Fruit fly (Drosophila melanogaster) whole organism, embryonic: ENCODE data around the gene Enoph.

ENCODE experiments used
- Abd-B ChIP-seq: fragments of 200-800 bp; sonication (Bioruptor generic); optimal IDR thresholded peaks from 2 replicates; lab custom pipeline; 2018; ENCODE audit warnings: missing biosample characterization, mild to moderate bottlenecking, missing genetic modification characterization, moderate library complexity
- Aef1 ChIP-seq: fragments of 200-800 bp; sonication (Bioruptor generic); IDR thresholded peaks from 3 replicates; pipeline ENCODE4 v1.3.6; 2022; ENCODE audit warnings: missing biosample characterization, missing genetic modification characterization
- Antp ChIP-seq: fragments of 200-800 bp; sonication (Bioruptor generic); optimal IDR thresholded peaks from 3 replicates; lab custom pipeline; 2016; ENCODE audit warnings: missing biosample characterization, missing genetic modification characterization
- CG10366 ChIP-seq: fragments of 200-800 bp; sonication (Bioruptor generic); IDR thresholded peaks from 2 replicates; pipeline ENCODE4 v1.3.6; 2022; ENCODE audit warnings: missing biosample characterization, missing genetic modification characterization
- CG10543 ChIP-seq: fragments of 200-800 bp; sonication (Bioruptor generic); optimal IDR thresholded peaks from 3 replicates; lab custom pipeline; 2017; ENCODE audit warnings: missing biosample characterization, mild to moderate bottlenecking, missing genetic modification characterization, moderate library complexity
- CG11093 ChIP-seq: fragments of 200-800 bp; sonication (Bioruptor generic); IDR thresholded peaks from 3 replicates; pipeline ENCODE4 v1.3.6; 2022; ENCODE audit warnings: missing biosample characterization, missing genetic modification characterization
- CG11504 ChIP-seq: fragments of 200-800 bp; sonication (Bioruptor generic); optimal IDR thresholded peaks from 3 replicates; lab custom pipeline; 2019; ENCODE audit warnings: missing biosample characterization, mild to moderate bottlenecking, missing genetic modification characterization, moderate library complexity
- CG12104 ChIP-seq: fragments of 200-800 bp; sonication (Bioruptor generic); optimal IDR thresholded peaks from 3 replicates; lab custom pipeline; 2016; ENCODE audit warnings: missing biosample characterization, missing genetic modification characterization
- CG13287 ChIP-seq: fragments of 200-800 bp; sonication (Bioruptor generic); IDR thresholded peaks from 2 replicates; pipeline ENCODE4 v1.3.6; 2022; ENCODE audit warnings: missing biosample characterization, missing genetic modification characterization; ENCODE audit not compliant: partially characterized antibody
- CG14860 ChIP-seq: fragments of 200-800 bp; sonication (Bioruptor generic); IDR thresholded peaks from 3 replicates; pipeline ENCODE4 v1.3.6; 2022; ENCODE audit warnings: missing biosample characterization, missing genetic modification characterization; ENCODE audit not compliant: partially characterized antibody
- CG1602 ChIP-seq: fragments of 200-800 bp; sonication (Bioruptor generic); optimal IDR thresholded peaks from 3 replicates; lab custom pipeline; 2016; ENCODE audit warnings: missing biosample characterization, missing genetic modification characterization
- CG1603 ChIP-seq: fragments of 200-800 bp; sonication (Bioruptor generic); optimal IDR thresholded peaks from 2 replicates; lab custom pipeline; 2019; ENCODE audit warnings: missing biosample characterization, mild to moderate bottlenecking, missing genetic modification characterization, moderate library complexity
- CG16813 ChIP-seq: fragments of 200-800 bp; sonication (Bioruptor generic); IDR thresholded peaks from 3 replicates; pipeline ENCODE4 v1.3.6; 2022; ENCODE audit warnings: missing biosample characterization, missing genetic modification characterization; ENCODE audit not compliant: partially characterized antibody
- CG16815 ChIP-seq: fragments of 200-800 bp; sonication (Bioruptor generic); optimal IDR thresholded peaks from 3 replicates; lab custom pipeline; 2017; ENCODE audit warnings: missing biosample characterization, mild to moderate bottlenecking, missing genetic modification characterization
- CG17186 ChIP-seq: fragments of 200-800 bp; sonication (Bioruptor generic); optimal IDR thresholded peaks from 3 replicates; lab custom pipeline; 2017; ENCODE audit warnings: missing biosample characterization, missing genetic modification reagents, missing genetic modification characterization
- CG18764 ChIP-seq: fragments of 200-800 bp; sonication (Bioruptor generic); optimal IDR thresholded peaks from 3 replicates; lab custom pipeline; 2016; ENCODE audit warnings: missing biosample characterization, missing genetic modification characterization
- CG2712 ChIP-seq: fragments of 200-800 bp; optimal IDR thresholded peaks from 3 replicates; lab custom pipeline; 2019; ENCODE audit warnings: missing biosample characterization, mild to moderate bottlenecking, missing genetic modification characterization, moderate library complexity
- CG34224 ChIP-seq: fragments of 200-800 bp; sonication (Bioruptor generic); IDR thresholded peaks from 3 replicates; pipeline ENCODE4 v1.3.6; 2022; ENCODE audit warnings: missing biosample characterization, missing genetic modification characterization; ENCODE audit not compliant: partially characterized antibody
- CG4282 ChIP-seq: fragments of 200-800 bp; sonication (Bioruptor generic); optimal IDR thresholded peaks from 2 replicates; lab custom pipeline; 2016; ENCODE audit warnings: missing biosample characterization, missing genetic modification characterization
- CG5953 ChIP-seq: fragments of 200-800 bp; sonication (Bioruptor generic); IDR thresholded peaks from 2 replicates; pipeline ENCODE4 v1.3.6; 2022; ENCODE audit warnings: missing biosample characterization, missing genetic modification characterization
- CG6683 ChIP-seq: fragments of 200-800 bp; sonication (Bioruptor generic); optimal IDR thresholded peaks from 2 replicates; lab custom pipeline; 2017; ENCODE audit warnings: missing biosample characterization, mild to moderate bottlenecking, missing genetic modification characterization, missing genetic modification reagents
- CG6791 ChIP-seq: fragments of 200-800 bp; sonication (Bioruptor generic); IDR thresholded peaks from 3 replicates; pipeline ENCODE4 v1.3.6; 2022; ENCODE audit warnings: missing biosample characterization, missing genetic modification characterization; ENCODE audit not compliant: partially characterized antibody
- CG7963 ChIP-seq: fragments of 200-800 bp; sonication (Bioruptor generic); IDR thresholded peaks from 3 replicates; pipeline ENCODE4 v1.3.6; 2022; ENCODE audit warnings: missing biosample characterization, missing genetic modification characterization; ENCODE audit not compliant: partially characterized antibody
- CG9797 ChIP-seq: fragments of 200-800 bp; sonication (Bioruptor generic); optimal IDR thresholded peaks from 3 replicates; lab custom pipeline; 2018; ENCODE audit warnings: missing biosample characterization, mild to moderate bottlenecking, missing genetic modification characterization
- Dfd ChIP-seq, 2 experiments: fragments of >200 bp; optimal IDR thresholded peaks; 2 replicates each; lab custom pipeline; 2017; ENCODE audit warnings: missing biosample characterization in 2 of 2, missing genetic modification characterization in 2 of 2
- Doc3 ChIP-seq: fragments of 200-800 bp; sonication (Bioruptor generic); IDR thresholded peaks from 3 replicates; pipeline ENCODE4 v1.3.6; 2022; ENCODE audit warnings: missing biosample characterization, missing genetic modification characterization; ENCODE audit not compliant: partially characterized antibody
- MBD-R2 ChIP-seq: fragments of 200-800 bp; sonication (Bioruptor generic); IDR thresholded peaks from 2 replicates; pipeline ENCODE4 v1.3.6; 2022; ENCODE audit warnings: missing biosample characterization, missing genetic modification characterization
- MESR4 ChIP-seq: fragments of 200-800 bp; sonication (Bioruptor generic); optimal IDR thresholded peaks from 2 replicates; lab custom pipeline; 2018; ENCODE audit warnings: missing biosample characterization, mild to moderate bottlenecking, missing genetic modification characterization, moderate library complexity
- Meics ChIP-seq: fragments of 200-800 bp; sonication (Bioruptor generic); optimal IDR thresholded peaks from 2 replicates; lab custom pipeline; 2017; ENCODE audit warnings: missing biosample characterization, mild to moderate bottlenecking, missing genetic modification characterization
- Opbp ChIP-seq: fragments of 200-800 bp; sonication (Bioruptor generic); IDR thresholded peaks from 3 replicates; pipeline ENCODE4 v1.3.6; 2022; ENCODE audit warnings: missing biosample characterization, missing genetic modification characterization; ENCODE audit not compliant: partially characterized antibody
- Sin3A ChIP-seq: fragments of >200 bp; optimal IDR thresholded peaks from 2 replicates; lab custom pipeline; 2018
- Sry-δ ChIP-seq: fragments of 200-800 bp; sonication (Bioruptor generic); optimal IDR thresholded peaks from 2 replicates; lab custom pipeline; 2016; ENCODE audit warnings: missing biosample characterization, missing genetic modification characterization
- amos ChIP-seq: fragments of 200-800 bp; sonication (Bioruptor generic); IDR thresholded peaks from 2 replicates; pipeline ENCODE4 v1.3.6; 2022; ENCODE audit warnings: missing biosample characterization, missing genetic modification characterization; ENCODE audit not compliant: partially characterized antibody
- bbx ChIP-seq: fragments of 200-800 bp; sonication (Bioruptor generic); IDR thresholded peaks from 2 replicates; pipeline ENCODE4 v1.3.6; 2022; ENCODE audit warnings: missing biosample characterization, missing genetic modification characterization; ENCODE audit not compliant: partially characterized antibody
- bigmax ChIP-seq: fragments of 200-800 bp; sonication (Bioruptor generic); optimal IDR thresholded peaks from 2 replicates; lab custom pipeline; 2018; ENCODE audit warnings: missing biosample characterization, mild to moderate bottlenecking, missing genetic modification characterization
- da ChIP-seq: fragments of 200-800 bp; sonication (Bioruptor generic); optimal IDR thresholded peaks from 2 replicates; lab custom pipeline; 2016; ENCODE audit warnings: missing biosample characterization, missing genetic modification characterization
- gfzf ChIP-seq: fragments of 200-800 bp; sonication (Bioruptor generic); optimal IDR thresholded peaks from 2 replicates; lab custom pipeline; 2016; ENCODE audit warnings: missing biosample characterization, mild to moderate bottlenecking, missing genetic modification characterization, moderate library complexity
- grau ChIP-seq: fragments of 200-800 bp; optimal IDR thresholded peaks from 3 replicates; lab custom pipeline; 2019; ENCODE audit warnings: missing biosample characterization, mild to moderate bottlenecking, missing genetic modification characterization, moderate library complexity
- h ChIP-seq: fragments of >200 bp; optimal IDR thresholded peaks from 2 replicates; lab custom pipeline; 2017
- lov ChIP-seq, 2 experiments: fragments of 200-800 bp in 1 of 2; fragments of >200 bp in 1 of 2; sonication (Bioruptor generic) in 1 of 2; IDR thresholded peaks in 1 of 2; optimal IDR thresholded peaks in 1 of 2; 2 replicates in 1 of 2; 3 replicates in 1 of 2; pipeline versions ENCODE4 v1.3.6 to Lab custom; 2017 to 2022; ENCODE audit warnings: missing biosample characterization in 1 of 2, missing genetic modification characterization in 1 of 2
- luna ChIP-seq: fragments of 200-800 bp; sonication (Bioruptor generic); optimal IDR thresholded peaks from 2 replicates; lab custom pipeline; 2016; ENCODE audit warnings: missing biosample characterization, missing genetic modification characterization
- nom ChIP-seq: fragments of 200-800 bp; sonication (Bioruptor generic); optimal IDR thresholded peaks from 2 replicates; lab custom pipeline; 2017; ENCODE audit warnings: missing biosample characterization, missing genetic modification characterization, mild to moderate bottlenecking, moderate library complexity, missing genetic modification reagents
- p53 ChIP-seq: fragments of 200-800 bp; sonication (Bioruptor generic); optimal IDR thresholded peaks from 2 replicates; lab custom pipeline; 2016; ENCODE audit warnings: missing biosample characterization, missing genetic modification characterization
- phol ChIP-seq: fragments of 200-800 bp; sonication (Bioruptor generic); optimal IDR thresholded peaks from 3 replicates; lab custom pipeline; 2018; ENCODE audit warnings: missing biosample characterization, mild to moderate bottlenecking, missing genetic modification characterization, moderate library complexity
- psq ChIP-seq: fragments of 200-800 bp; sonication (Bioruptor generic); optimal IDR thresholded peaks from 2 replicates; lab custom pipeline; 2017; ENCODE audit warnings: missing biosample characterization, missing genetic modification characterization
- sna ChIP-seq: fragments of 200-800 bp; sonication (Bioruptor generic); IDR thresholded peaks from 2 replicates; pipeline ENCODE4 v1.3.6; 2022; ENCODE audit warnings: missing biosample characterization, missing genetic modification characterization; ENCODE audit not compliant: partially characterized antibody
- stwl ChIP-seq: fragments of 200-800 bp; sonication (Bioruptor generic); optimal IDR thresholded peaks from 3 replicates; lab custom pipeline; 2018; ENCODE audit warnings: missing biosample characterization, mild to moderate bottlenecking, missing genetic modification characterization, moderate library complexity
- ttk ChIP-seq: fragments of 200-800 bp; sonication (Bioruptor generic); IDR thresholded peaks from 2 replicates; pipeline ENCODE4 v2.1.2; 2022; ENCODE audit warnings: missing biosample characterization, missing genetic modification characterization
- vvl ChIP-seq: fragments of 200-800 bp; sonication (Bioruptor generic); IDR thresholded peaks from 2 replicates; pipeline ENCODE4 v1.3.6; 2022; ENCODE audit warnings: missing biosample characterization, missing genetic modification characterization

Gene Enoph

dm6 chr3R:5219466-5219865, 37.0 kb downstream of the Enoph start, which contains the start of the genes Prosbeta2R2 and CG1116:
TSS of gene Prosbeta2R2 (minus strand) at chr3R:5219528.
TSS of gene CG1116 (plus strand) at chr3R:5219657.
- TF ChIP-seq p53 (GFP tag; lab: Kevin White, UChicago) (no peak), luna (GFP tag; lab: Kevin White, UChicago) (no peak), vvl (GFP tag; lab: Robert Waterston, UW) (0 out of 2 replicates have a peak, but pooled peaks have one; percentile 12), Opbp (GFP tag; lab: Robert Waterston, UW) (peak; percentile 47; the same call in 2 of the 3 replicates), CG1602 (GFP tag; lab: Kevin White, UChicago) (no peak), CG7963 (GFP tag; lab: Robert Waterston, UW) (peak; percentile 63; the same call in 2 of the 3 replicates), da (no peak), CG6791 (GFP tag; lab: Robert Waterston, UW) (peak; percentile 44; the same call in 1 of the 3 replicates), Sry-δ (GFP tag; lab: Kevin White, UChicago) (peak; percentile 80), CG10366 (GFP tag; lab: Robert Waterston, UW) (no peak), CG18764 (GFP tag; lab: Kevin White, UChicago) (no peak), CG16815 (GFP tag; lab: Kevin White, UChicago) (no peak), ttk (GFP tag; lab: Robert Waterston, UW) (no peak), MBD-R2 (GFP tag; lab: Robert Waterston, UW) (peak; percentile 81), Sin3A (peak; percentile 42), CG4282 (no peak), CG34224 (peak; percentile 58), CG11093 (GFP tag; lab: Robert Waterston, UW) (no peak), sna (GFP tag; lab: Robert Waterston, UW) (peak; percentile 48), CG2712 (tag; lab: Kevin White, UChicago) (no peak), CG14860 (GFP tag; lab: Robert Waterston, UW) (peak; percentile 28; the same call in 1 of the 3 replicates), Dfd (GFP tag; optimal IDR thresholded peaks at IDR 0.05; lab: Kevin White, UChicago) (no peak), CG13287 (GFP tag; lab: Robert Waterston, UW) (peak; percentile 77), Doc3 (peak; percentile 54; the same call in 1 of the 3 replicates), CG6683 (GFP tag; lab: Kevin White, UChicago) (no peak), Meics (GFP tag; lab: Kevin White, UChicago) (no peak), bbx (GFP tag; lab: Robert Waterston, UW) (peak; percentile 73), CG10543 (GFP tag; lab: Kevin White, UChicago) (no peak), amos (peak; percentile 60), CG16813 (peak; percentile 55; the same call in 2 of the 3 replicates), nom (GFP tag; lab: Kevin White, UChicago) (no peak), h (lab: Kevin White, UChicago) (no peak), CG1603 (tag; lab: Kevin White, UChicago) (peak; percentile 28), CG11504 (tag; lab: Kevin White, UChicago) (no peak), CG5953 (GFP tag; lab: Robert Waterston, UW) (no peak), MESR4 (GFP tag; lab: Kevin White, UChicago) (peak; percentile 78), gfzf (GFP tag; lab: Kevin White, UChicago) (peak; percentile 60), bigmax (GFP tag; lab: Kevin White, UChicago) (no peak), psq (GFP tag; lab: Kevin White, UChicago) (no peak), Antp (GFP tag; lab: Kevin White, UChicago) (no peak), CG9797 (GFP tag; lab: Kevin White, UChicago) (peak; percentile 88), phol (peak; percentile 0), Abd-B (GFP tag; lab: Kevin White, UChicago) (no peak), grau (tag; lab: Kevin White, UChicago) (no peak), CG12104 (GFP tag; lab: Kevin White, UChicago) (no peak), CG17186 (peak; percentile 35), stwl (tag; lab: Kevin White, UChicago) (peak; percentile 3), lov (optimal IDR thresholded peaks at IDR 0.05; lab: Kevin White, UChicago) (no peak), lov (GFP tag; IDR thresholded peaks at IDR 0.05; lab: Robert Waterston, UW) (no peak), Aef1 (no peak)
